Worm (Caenorhabditis elegans): Measurements from ENCODE around the gene C28A5.2.
"Not testable (repeated sequence)": the region's sequence is repeated elsewhere in the genome, so short reads cannot be mapped to it uniquely, and the experiment has no call there.

Gene C28A5.2

DNA sequence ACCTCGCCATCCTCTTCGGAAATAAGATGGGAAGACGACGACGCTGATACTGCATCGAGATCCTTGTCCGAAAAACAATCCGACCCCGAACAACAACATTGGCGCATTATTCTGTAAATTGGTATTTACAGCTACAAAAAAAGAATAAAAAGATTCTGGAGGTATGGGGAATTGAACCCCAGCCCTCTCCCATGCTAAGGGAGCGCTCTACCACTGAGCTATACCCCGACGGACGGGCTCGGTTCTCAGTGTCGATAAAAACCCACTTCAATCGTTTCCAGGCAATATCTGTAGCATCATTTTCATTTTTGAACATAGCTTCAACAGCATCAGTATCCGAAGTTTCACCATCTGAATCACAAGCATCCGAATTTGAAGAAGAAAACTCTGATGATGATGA, 10.5 kb downstream of the C28A5.2 start (continued):
- TF ChIP-seq T26A8.4 (GFP tag; IDR thresholded peaks at IDR 0.05) (peak; percentile 59), hmg-1.1 (GFP tag; IDR thresholded peaks at IDR 0.05) (no peak; the same call in 1 of the 2 replicates)

DNA sequence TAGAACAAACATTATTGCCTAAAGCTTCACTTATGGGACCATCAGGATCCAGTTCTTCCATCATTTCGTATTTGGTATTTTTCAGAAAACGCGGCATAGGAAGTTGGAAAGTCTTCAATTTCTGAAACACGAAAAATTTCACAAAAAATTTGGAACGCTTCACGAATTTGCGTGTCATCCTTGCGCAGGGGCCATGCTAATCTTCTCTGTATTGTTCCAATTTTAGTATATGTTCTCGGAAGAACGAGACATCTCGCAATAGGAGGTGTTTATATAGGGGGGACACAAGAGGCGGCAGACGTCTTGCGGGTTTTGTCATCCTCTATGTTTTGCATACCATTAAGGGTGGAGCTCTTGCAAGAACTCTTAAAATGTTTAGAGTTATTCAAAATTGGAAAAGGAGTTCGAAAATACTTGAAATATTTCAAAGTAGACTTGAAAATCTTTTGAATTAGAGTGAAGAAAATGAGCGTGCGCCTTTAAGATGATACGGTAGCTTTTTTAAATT, 12.6 kb downstream of the C28A5.2 start:
- TF ChIP-seq php-3 (GFP tag; IDR thresholded peaks at IDR 0.05) (peak; percentile 79), mxl-2 (GFP tag; conservative IDR thresholded peaks at IDR 0.05) (0 out of 2 replicates have a peak, but pooled peaks have one; percentile 42), Y75B8A.6 (GFP tag; IDR thresholded peaks at IDR 0.05) (peak; percentile 74; the same call in 1 of the 2 replicates), arid-1 (GFP tag; conservative IDR thresholded peaks at IDR 0.05) (peak; percentile 92), lin-29 (GFP tag; IDR thresholded peaks at IDR 0.05) (peak; percentile 46; the same call in 1 of the 2 replicates), lin-1 (GFP tag; IDR thresholded peaks at IDR 0.05) (peak; percentile 73; the same call in 1 of the 2 replicates), ctbp-1 (GFP tag; IDR thresholded peaks at IDR 0.05) (peak; percentile 79), dmd-9 (GFP tag; IDR thresholded peaks at IDR 0.05) (peak; percentile 69; the same call in 1 of the 2 replicates), lim-7 (GFP tag; IDR thresholded peaks at IDR 0.05) (peak; percentile 88), madf-5 (GFP tag; IDR thresholded peaks at IDR 0.05) (peak; percentile 60 to 80; a peak in 2 of 4 replicates), nhr-41 (GFP tag; IDR thresholded peaks at IDR 0.05) (0 out of 2 replicates have a peak, but pooled peaks have one; percentile 28), T26A8.4 (GFP tag; IDR thresholded peaks at IDR 0.05) (peak; percentile 83), D1046.2 (GFP tag; IDR thresholded peaks at IDR 0.05) (peak; percentile 91), vab-7 (GFP tag; IDR thresholded peaks at IDR 0.05) (peak; percentile 89), nhr-42 (GFP tag; IDR thresholded peaks at IDR 0.05) (peak; percentile 49; the same call in 1 of the 2 replicates), F44E2.7 (GFP tag; IDR thresholded peaks at IDR 0.05) (0 out of 2 replicates have a peak, but pooled peaks have one; percentile 83), spr-1 (tag; optimal IDR thresholded peaks at IDR 0.05) (peak; percentile 43), Y105C5A.15 (GFP tag; IDR thresholded peaks at IDR 0.05) (peak; percentile 57; the same call in 1 of the 2 replicates), egl-43 (GFP tag; IDR thresholded peaks at IDR 0.05) (peak; percentile 93), hmg-1.1 (GFP tag; IDR thresholded peaks at IDR 0.05) (peak; percentile 87), dmd-8 (GFP tag; IDR thresholded peaks at IDR 0.05) (peak; percentile 72), madf-9 (GFP tag; conservative IDR thresholded peaks at IDR 0.05) (peak; percentile 85), F49E8.2 (tag; optimal IDR thresholded peaks at IDR 0.05; ENCODE audit: borderline replicate concordance) (peak; percentile 0), dpl-1 (GFP tag; optimal IDR thresholded peaks at IDR 0.05) (peak; percentile 14), ceh-44 (GFP tag; IDR thresholded peaks at IDR 0.05) (0 out of 2 replicates have a peak, but pooled peaks have one; percentile 40), tra-1 (GFP tag; IDR thresholded peaks at IDR 0.05) (peak; percentile 91), Y48G9A.11 (GFP tag; IDR thresholded peaks at IDR 0.05) (peak; percentile 80), saeg-2 (GFP tag; IDR thresholded peaks at IDR 0.05) (peak; percentile 69; the same call in 1 of the 2 replicates), pha-4 (GFP tag; IDR thresholded peaks at IDR 0.05) (peak; percentile 90), F26F4.8 (GFP tag; conservative IDR thresholded peaks at IDR 0.05) (peak; percentile 81), zfp-3 (GFP tag; conservative IDR thresholded peaks at IDR 0.05) (peak; percentile 76), ZK337.2 (GFP tag; IDR thresholded peaks at IDR 0.05) (0 out of 2 replicates have a peak, but pooled peaks have one; percentile 6), mes-2 (tag; optimal IDR thresholded peaks at IDR 0.05; ENCODE audit: poor library complexity, severe bottlenecking) (peak; percentile 48), duxl-1 (tag; optimal IDR thresholded peaks at IDR 0.05; ENCODE audit: poor library complexity) (peak; percentile 29), daf-16 (GFP tag; optimal IDR thresholded peaks at IDR 0.05) (peak in 1 of 2 experiments; percentile 8), daf-19 (GFP tag; conservative IDR thresholded peaks at IDR 0.05) (peak; percentile 87), lin-38 (GFP tag; IDR thresholded peaks at IDR 0.05) (peak; percentile 83), snpc-4 (tag; optimal IDR thresholded peaks at IDR 0.05) (peak; percentile 82), dmd-6 (GFP tag; IDR thresholded peaks at IDR 0.05) (peak; percentile 75), snpc-1.2 (GFP tag; IDR thresholded peaks at IDR 0.05) (peak; percentile 86), mdt-29 (GFP tag; IDR thresholded peaks at IDR 0.05) (0 out of 2 replicates have a peak, but pooled peaks have one; percentile 31)
- TF ChIP-seq pha-4, daf-16 (tag; optimal IDR thresholded peaks at IDR 0.05): not testable (repeated sequence)
